Fruit fly (Drosophila melanogaster): Measurements from ENCODE around the gene CG3597.

The CG3597 gene

dm6 chr2L:2365077-2365651, 6.2 kb downstream of the CG3597 start, which contains the start of the genes Rab5 and Axud1 (continued):
- TF ChIP-seq CG17829 (tag; optimal IDR thresholded peaks at IDR 0.05), result peak; percentile 24
- peak; percentile 4 for TF ChIP-seq sqz (GFP tag; optimal IDR thresholded peaks at IDR 0.05)
- TF ChIP-seq gem (tag; optimal IDR thresholded peaks at IDR 0.05), result peak; percentile 9
- TF ChIP-seq CG14710 (tag; optimal IDR thresholded peaks at IDR 0.05), result peak; percentile 88
- peak; percentile 4 for TF ChIP-seq Xbp1 (GFP tag; optimal IDR thresholded peaks at IDR 0.05)
- TF ChIP-seq pita (GFP tag; optimal IDR thresholded peaks at IDR 0.05), result peak; percentile 74
- no peak for TF ChIP-seq Sox102F (GFP tag; optimal IDR thresholded peaks at IDR 0.05)
- TF ChIP-seq Hmx (GFP tag; optimal IDR thresholded peaks at IDR 0.05), result no peak
- no peak for TF ChIP-seq Drgx (GFP tag; IDR thresholded peaks at IDR 0.05)
- peak; percentile 40; the same call in 1 of the 2 replicates for TF ChIP-seq slbo (GFP tag; IDR thresholded peaks at IDR 0.05)
- TF ChIP-seq ranshi (GFP tag; IDR thresholded peaks at IDR 0.05), result no peak
- TF ChIP-seq CG7839 (tag; optimal IDR thresholded peaks at IDR 0.05), result peak; percentile 4
- 0 out of 3 replicates have a peak, but pooled peaks have one; percentile 31 for TF ChIP-seq HLH4C (GFP tag; IDR thresholded peaks at IDR 0.05; ENCODE audit: partially characterized antibody)
- TF ChIP-seq Hr78 (GFP tag; optimal IDR thresholded peaks at IDR 0.05), result no peak
- TF ChIP-seq CG18476 (GFP tag; optimal IDR thresholded peaks at IDR 0.05), result no peak
- peak; percentile 61 for TF ChIP-seq CG2712 (tag; optimal IDR thresholded peaks at IDR 0.05)
- TF ChIP-seq Rx (GFP tag; IDR thresholded peaks at IDR 0.05), result no peak
- TF ChIP-seq tna (GFP tag; IDR thresholded peaks at IDR 0.05; ENCODE audit: partially characterized antibody), result no peak
- no peak for TF ChIP-seq hth (optimal IDR thresholded peaks at IDR 0.05)
- no peak for TF ChIP-seq ewg (GFP tag; optimal IDR thresholded peaks at IDR 0.05)
- no peak for TF ChIP-seq CG6654 (GFP tag; optimal IDR thresholded peaks at IDR 0.05)
- TF ChIP-seq CG13424 (tag; optimal IDR thresholded peaks at IDR 0.05), result no peak
- peak; percentile 68 for TF ChIP-seq CG12659 (GFP tag; optimal IDR thresholded peaks at IDR 0.05)
- 0 out of 2 replicates have a peak, but pooled peaks have one; percentile 12 for TF ChIP-seq Ptx1 (GFP tag; IDR thresholded peaks at IDR 0.05)
- TF ChIP-seq Ssrp (tag; optimal IDR thresholded peaks at IDR 0.05), result no peak
- 0 out of 3 replicates have a peak, but pooled peaks have one; percentile 38 for TF ChIP-seq Dbx (GFP tag; IDR thresholded peaks at IDR 0.05)
- TF ChIP-seq CG9797 (GFP tag; optimal IDR thresholded peaks at IDR 0.05), result peak; percentile 92
- TF ChIP-seq trem (tag; optimal IDR thresholded peaks at IDR 0.05), result peak; percentile 60
- TF ChIP-seq Ets65A (GFP tag), result peak; percentile 77
- 0 out of 3 replicates have a peak, but pooled peaks have one; percentile 36 for TF ChIP-seq ci (GFP tag; IDR thresholded peaks at IDR 0.05)
- peak in 1 of 2 experiments; percentile 85 for TF ChIP-seq Pdp1 (GFP tag; optimal IDR thresholded peaks at IDR 0.05)
- TF ChIP-seq Med (GFP tag), result peak; percentile 64
- TF ChIP-seq sna (GFP tag; IDR thresholded peaks at IDR 0.05; ENCODE audit: partially characterized antibody), result no peak
- peak; percentile 32; the same call in 1 of the 2 replicates for TF ChIP-seq CG10321 (GFP tag; IDR thresholded peaks at IDR 0.05)
- no peak for TF ChIP-seq CG8388 (GFP tag; optimal IDR thresholded peaks at IDR 0.05)
- no peak for TF ChIP-seq ATbp (GFP tag; optimal IDR thresholded peaks at IDR 0.05)
- no peak for TF ChIP-seq Asciz (GFP tag; optimal IDR thresholded peaks at IDR 0.05)
- TF ChIP-seq Stat92E (GFP tag; optimal IDR thresholded peaks at IDR 0.05), result peak in 1 of 3 experiments; percentile 16
- TF ChIP-seq nom (GFP tag; optimal IDR thresholded peaks at IDR 0.05), result peak; percentile 32
- TF ChIP-seq CG15514 (GFP tag; optimal IDR thresholded peaks at IDR 0.05), result peak; percentile 91
- TF ChIP-seq CG8944 (GFP tag; optimal IDR thresholded peaks at IDR 0.05), result no peak
- no peak for TF ChIP-seq slp2 (GFP tag; optimal IDR thresholded peaks at IDR 0.05)
- TF ChIP-seq Xrp1 (GFP tag; IDR thresholded peaks at IDR 0.05), result peak; percentile 21; the same call in 1 of the 2 replicates
- peak; percentile 25 for TF ChIP-seq Side (GFP tag; optimal IDR thresholded peaks at IDR 0.05)
- peak; percentile 18 for TF ChIP-seq CG12391 (tag; optimal IDR thresholded peaks at IDR 0.05)
- no peak for TF ChIP-seq CG11723 (GFP tag; optimal IDR thresholded peaks at IDR 0.05)
- TF ChIP-seq Jarid2 (GFP tag; optimal IDR thresholded peaks at IDR 0.05), result no peak
- peak; percentile 37; the same call in 1 of the 2 replicates for TF ChIP-seq ssp (GFP tag; IDR thresholded peaks at IDR 0.05)
